ENCODE assay signal across 5 worm cellular contexts in the genomic region with DNA sequence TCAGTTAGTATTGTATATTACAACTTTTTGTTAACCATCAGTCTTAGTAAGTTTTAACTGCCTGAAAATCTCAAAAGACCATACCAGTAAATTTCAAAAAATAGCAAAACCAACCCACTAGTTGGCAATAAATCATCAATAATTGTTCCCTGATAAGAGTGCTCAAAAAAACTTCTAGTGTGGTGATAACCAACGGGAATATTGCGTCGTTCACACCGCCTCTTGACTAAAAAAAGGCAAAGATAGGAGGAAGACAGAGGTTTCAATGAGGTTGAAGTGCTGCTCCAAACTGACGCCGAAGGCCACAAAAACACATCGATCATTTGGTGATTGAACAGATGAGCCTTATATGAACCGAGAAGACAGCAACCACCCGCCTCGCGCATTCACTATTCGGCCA.
TF ChIP-seq lines count a peak whose summit lies in the region.

No protein-coding gene starts in this region.

TF ChIP-seq in whole organism, L2 larva, 48 proteins besides CTCF, POLR2A, EP300 and RAD21:
- TF ChIP-seq fos-1 (tag; optimal IDR thresholded peaks at IDR 0.05; lab: Kevin White, UChicago) (peak; percentile 22), nhr-21 (tag; optimal IDR thresholded peaks at IDR 0.05; lab: Kevin White, UChicago) (no peak), C34F6.9 (tag; optimal IDR thresholded peaks at IDR 0.05; lab: Kevin White, UChicago) (no peak)

TF ChIP-seq in whole organism, L3 larva, 47 proteins besides CTCF, POLR2A, EP300 and RAD21:
- no peak for TF ChIP-seq ceh-28 (tag; optimal IDR thresholded peaks at IDR 0.05; lab: Kevin White, UChicago)
- TF ChIP-seq elt-2 (tag; optimal IDR thresholded peaks at IDR 0.05; lab: Kevin White, UChicago) = peak; percentile 26
- TF ChIP-seq unc-39 (tag; optimal IDR thresholded peaks at IDR 0.05; lab: Kevin White, UChicago) = no peak

TF ChIP-seq in whole organism, L4 larva, 104 proteins besides CTCF, POLR2A, EP300 and RAD21:
- TF ChIP-seq dmd-6 (GFP tag; IDR thresholded peaks at IDR 0.05; lab: Robert Waterston, UW) = peak; percentile 14; the same call in 1 of the 2 replicates
- no peak for TF ChIP-seq sdz-12 (GFP tag; optimal IDR thresholded peaks at IDR 0.05; lab: Kevin White, UChicago)
- peak; percentile 61 for TF ChIP-seq pqm-1 (tag; optimal IDR thresholded peaks at IDR 0.05; lab: Kevin White, UChicago)

TF ChIP-seq in whole organism, late embryonic, 69 proteins besides CTCF, POLR2A, EP300 and RAD21:
- TF ChIP-seq ama-1 (optimal IDR thresholded peaks at IDR 0.05; lab: Kevin White, UChicago) (no peak), fkh-6 (tag; optimal IDR thresholded peaks at IDR 0.05; lab: Kevin White, UChicago) (no peak), ceh-24 (tag; optimal IDR thresholded peaks at IDR 0.05; lab: Kevin White, UChicago) (no peak), pat-9 (tag; optimal IDR thresholded peaks at IDR 0.05; lab: Kevin White, UChicago) (no peak), elt-2 (tag; optimal IDR thresholded peaks at IDR 0.05; lab: Kevin White, UChicago) (peak; percentile 35), fax-1 (tag; optimal IDR thresholded peaks at IDR 0.05; lab: Kevin White, UChicago) (no peak), sox-2 (GFP tag; IDR thresholded peaks at IDR 0.05; lab: Robert Waterston, UW) (no peak), che-1 (tag; optimal IDR thresholded peaks at IDR 0.05; lab: Kevin White, UChicago) (no peak), pqm-1 (tag; optimal IDR thresholded peaks at IDR 0.05; lab: Kevin White, UChicago) (no peak), ceh-6 (GFP tag; optimal IDR thresholded peaks at IDR 0.05; lab: Kevin White, UChicago) (no peak), ceh-2 (tag; optimal IDR thresholded peaks at IDR 0.05; lab: Kevin White, UChicago) (no peak), ceh-14 (tag; optimal IDR thresholded peaks at IDR 0.05; lab: Kevin White, UChicago) (no peak), ets-4 (tag; optimal IDR thresholded peaks at IDR 0.05; lab: Kevin White, UChicago) (no peak), T23F11.4 (GFP tag; optimal IDR thresholded peaks at IDR 0.05; lab: Kevin White, UChicago) (no peak), unc-55 (GFP tag; optimal IDR thresholded peaks at IDR 0.05; lab: Kevin White, UChicago) (peak; percentile 10), gmeb-2 (tag; optimal IDR thresholded peaks at IDR 0.05; lab: Kevin White, UChicago) (no peak)

TF ChIP-seq in whole organism, young adult, 124 proteins besides CTCF, POLR2A, EP300 and RAD21:
- TF ChIP-seq ets-4 (GFP tag; optimal IDR thresholded peaks at IDR 0.05; lab: Kevin White, UChicago) (no peak), dpl-1 (GFP tag; optimal IDR thresholded peaks at IDR 0.05; lab: Kevin White, UChicago) (no peak), F52B5.7 (tag; optimal IDR thresholded peaks at IDR 0.05; lab: Kevin White, UChicago) (no peak), lir-1 (GFP tag; conservative IDR thresholded peaks at IDR 0.05; lab: Robert Waterston, UW) (no peak), nhr-80 (tag; optimal IDR thresholded peaks at IDR 0.05; lab: Kevin White, UChicago) (peak; percentile 52), F57A8.1 (GFP tag; optimal IDR thresholded peaks at IDR 0.05; lab: Kevin White, UChicago) (no peak), madf-3 (GFP tag; IDR thresholded peaks at IDR 0.05; lab: Robert Waterston, UW) (no peak)
TF ChIP-seq in whole organism, young adult: peak in this region for 1.
